Worm (Caenorhabditis elegans): ENCODE measurements around the gene fip-5.

DNA sequence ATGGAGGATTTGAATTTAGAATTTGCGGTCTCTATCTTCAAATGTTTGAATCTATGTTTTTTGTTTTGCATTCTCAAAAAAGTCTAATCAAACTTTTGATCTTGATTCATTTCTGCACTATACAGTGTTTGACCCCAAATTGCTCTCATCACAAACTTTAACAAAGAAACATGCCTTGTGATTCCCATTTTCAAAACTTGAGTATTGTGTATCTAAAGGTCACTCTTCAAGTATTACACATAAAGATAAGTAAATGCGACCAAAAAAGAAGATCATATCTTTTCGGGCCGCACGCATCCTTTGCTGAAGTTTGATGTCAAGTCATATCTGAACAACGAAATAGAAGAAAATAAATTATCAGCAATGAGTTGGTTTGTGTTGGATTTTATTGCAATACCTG lies 621 bp upstream of the fip-5 start:
- TF ChIP-seq elt-3 (tag; optimal IDR thresholded peaks at IDR 0.05) (no peak), alr-1 (tag; optimal IDR thresholded peaks at IDR 0.05) (no peak), mdl-1 (tag; optimal IDR thresholded peaks at IDR 0.05) (no peak), ama-1 (optimal IDR thresholded peaks at IDR 0.05) (no peak), unc-55 (GFP tag; optimal IDR thresholded peaks at IDR 0.05) (no peak), nhr-12 (tag; optimal IDR thresholded peaks at IDR 0.05) (no peak), lin-39 (tag; optimal IDR thresholded peaks at IDR 0.05) (no peak), ztf-11 (tag; optimal IDR thresholded peaks at IDR 0.05) (no peak), nhr-77 (tag; optimal IDR thresholded peaks at IDR 0.05) (no peak)
